Worm (Caenorhabditis elegans) whole organism, L3 larva: ENCODE measurements around the gene T20B12.5.

ENCODE experiments used
- ZK546.5 ChIP-seq: sonication (generic microtip); optimal IDR thresholded peaks from 2 replicates; lab custom pipeline; 2017; ENCODE audit warnings: missing biosample characterization, missing genetic modification characterization
- ama-1 ChIP-seq: fragments of 150-350 bp; optimal IDR thresholded peaks from 2 replicates; lab custom pipeline; 2018
- lin-15B ChIP-seq: fragments of 150-350 bp; optimal IDR thresholded peaks from 2 replicates; lab custom pipeline; 2014; ENCODE audit warnings: missing biosample characterization, missing genetic modification characterization
- nfya-1 ChIP-seq: sonication (generic microtip); optimal IDR thresholded peaks from 2 replicates; lab custom pipeline; 2017; ENCODE audit warnings: missing genetic modification characterization, mild to moderate bottlenecking, missing compliant biosample characterization, antibody characterized with exemption, moderate library complexity; ENCODE audit not compliant: insufficient read depth
- nhr-11 ChIP-seq: fragments of 150-350 bp; optimal IDR thresholded peaks from 2 replicates; lab custom pipeline; 2014; ENCODE audit warnings: missing biosample characterization, missing genetic modification characterization
- nhr-237 ChIP-seq: fragments of 150-350 bp; optimal IDR thresholded peaks from 2 replicates; lab custom pipeline; 2014; ENCODE audit warnings: missing biosample characterization, missing genetic modification characterization
- nhr-25 ChIP-seq: sonication (generic microtip); optimal IDR thresholded peaks from 2 replicates; lab custom pipeline; 2017; ENCODE audit warnings: missing biosample characterization, missing genetic modification characterization
- pha-4 ChIP-seq: fragments of 150-350 bp; optimal IDR thresholded peaks from 2 replicates; lab custom pipeline; 2014; ENCODE audit warnings: missing biosample characterization, missing genetic modification reagents, missing genetic modification characterization
- pqm-1 ChIP-seq: fragments of 150-350 bp; optimal IDR thresholded peaks from 2 replicates; lab custom pipeline; 2017; ENCODE audit warnings: missing biosample characterization, missing genetic modification characterization, inconsistent platforms
- sea-2 ChIP-seq: fragments of 150-350 bp; sonication (generic microtip); optimal IDR thresholded peaks from 4 replicates; lab custom pipeline; 2014; ENCODE audit warnings: missing biosample characterization, missing genetic modification reagents, missing genetic modification characterization
- snpc-4 ChIP-seq: fragments of 150-350 bp; optimal IDR thresholded peaks from 2 replicates; lab custom pipeline; 2014; ENCODE audit warnings: missing biosample characterization, missing genetic modification characterization
- tbx-2 ChIP-seq: sonication (generic microtip); optimal IDR thresholded peaks from 2 replicates; lab custom pipeline; 2016; ENCODE audit warnings: mild to moderate bottlenecking, missing genetic modification characterization, missing compliant biosample characterization
- unc-62 ChIP-seq: fragments of 150-350 bp; sonication (generic microtip); optimal IDR thresholded peaks from 4 replicates; lab custom pipeline; 2014; ENCODE audit warnings: missing biosample characterization, missing genetic modification reagents, missing genetic modification characterization

- TF ChIP-seq ama-1 (lab: Kevin White, UChicago) (no peak), lin-15B (tag; lab: Kevin White, UChicago) (no peak), nfya-1 (tag; lab: Kevin White, UChicago) (no peak), tbx-2 (tag; lab: Kevin White, UChicago) (no peak), pha-4 (tag; lab: Kevin White, UChicago) (no peak), pqm-1 (tag; lab: Kevin White, UChicago) (no peak), ZK546.5 (tag; lab: Kevin White, UChicago) (no peak), unc-62 (GFP tag; lab: Kevin White, UChicago) (no peak), nhr-25 (no peak), sea-2 (GFP tag; lab: Kevin White, UChicago) (no peak), nhr-237 (tag; lab: Kevin White, UChicago) (no peak), nhr-11 (no peak), snpc-4 (tag; lab: Kevin White, UChicago) (no peak)
These were observed 17.8 kb downstream of the T20B12.5 start, which contains the start of gene gos-28 for ce11 chrIII:7349075-7349474.
